Fruit fly (Drosophila melanogaster) whole organism, pupa: ENCODE measurements around the gene CG14983.

Source experiments
- CG10348 ChIP-seq: fragments of 200-800 bp; sonication (Bioruptor generic); IDR thresholded peaks from 2 replicates; pipeline ENCODE4 v1.3.6; 2022; ENCODE audit warnings: missing biosample characterization, missing genetic modification characterization
- CG4496 ChIP-seq: fragments of 200-800 bp; sonication (Bioruptor generic); IDR thresholded peaks from 3 replicates; pipeline ENCODE4 v1.3.6; 2022; ENCODE audit warnings: missing biosample characterization, missing genetic modification characterization

DNA sequence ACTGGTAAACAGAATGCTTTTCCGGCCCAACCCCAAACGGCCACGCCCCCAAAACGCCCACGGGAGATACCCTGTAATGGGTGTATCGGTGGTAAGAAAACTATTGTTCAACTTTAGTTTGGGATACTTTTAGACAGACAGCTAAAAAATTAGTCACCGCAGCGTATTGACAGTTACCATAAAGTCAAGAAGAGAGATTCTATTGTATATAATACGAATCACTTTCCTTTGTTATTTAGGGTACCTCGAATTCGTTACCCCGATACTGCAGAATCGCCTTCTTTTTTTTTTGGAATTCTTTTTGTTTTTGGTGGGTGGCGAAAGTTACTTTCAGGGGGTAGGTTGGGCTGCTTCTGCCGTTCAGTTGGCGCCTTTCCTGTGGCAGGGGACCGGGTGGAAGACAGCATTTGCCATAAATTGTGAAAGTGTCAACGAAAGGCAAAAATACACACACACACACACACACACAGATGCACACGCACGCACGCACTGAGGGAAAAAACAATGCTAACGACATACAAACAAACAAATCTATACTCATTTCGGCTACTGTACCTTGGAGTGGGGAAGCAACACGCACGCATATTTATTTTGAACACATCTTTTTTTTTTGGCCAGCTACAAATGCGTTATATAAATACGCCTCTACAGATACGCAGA, 21.4 kb upstream of the CG14983 start:
- TF ChIP-seq CG4496 (no peak), CG10348 (no peak)
